Worm (Caenorhabditis elegans): Measurements from ENCODE around the gene gcy-32.

gcy-32 gene

ce11 chrV:13961927-13962419, 46.7 kb upstream of the gcy-32 start, which contains the start of the genes algn-13 and R10D12.13 (continued):
- TF ChIP-seq npax-4 (tag; optimal IDR thresholded peaks at IDR 0.05) (peak; percentile 60), nhr-11 (tag; optimal IDR thresholded peaks at IDR 0.05) (no peak), ahr-1 (tag; optimal IDR thresholded peaks at IDR 0.05) (peak; percentile 83), unc-55 (GFP tag; optimal IDR thresholded peaks at IDR 0.05) (no peak), ceh-48 (tag; optimal IDR thresholded peaks at IDR 0.05) (peak; percentile 5), ceh-34 (tag; optimal IDR thresholded peaks at IDR 0.05) (peak; percentile 80), madf-2 (tag; optimal IDR thresholded peaks at IDR 0.05) (peak; percentile 50), hlh-8 (tag; optimal IDR thresholded peaks at IDR 0.05) (peak; percentile 82), syd-9 (tag; optimal IDR thresholded peaks at IDR 0.05) (peak; percentile 56), F13H6.1 (tag; optimal IDR thresholded peaks at IDR 0.05) (peak; percentile 80), gmeb-2 (tag; optimal IDR thresholded peaks at IDR 0.05) (peak; percentile 72), lin-11 (tag; optimal IDR thresholded peaks at IDR 0.05) (peak; percentile 69), unc-42 (tag; optimal IDR thresholded peaks at IDR 0.05) (peak; percentile 46), hlh-15 (tag; optimal IDR thresholded peaks at IDR 0.05) (peak; percentile 53), hlh-13 (GFP tag; optimal IDR thresholded peaks at IDR 0.05) (peak; percentile 66), lim-6 (tag; optimal IDR thresholded peaks at IDR 0.05) (peak; percentile 32), hlh-30 (tag; optimal IDR thresholded peaks at IDR 0.05; ENCODE audit: insufficient read depth) (no peak), pros-1 (tag; optimal IDR thresholded peaks at IDR 0.05) (no peak), che-1 (tag; optimal IDR thresholded peaks at IDR 0.05) (peak; percentile 78), elt-4 (tag; optimal IDR thresholded peaks at IDR 0.05) (no peak), fax-1 (tag; optimal IDR thresholded peaks at IDR 0.05) (peak; percentile 76), pha-2 (tag; optimal IDR thresholded peaks at IDR 0.05) (peak; percentile 79), fkh-10 (GFP tag; optimal IDR thresholded peaks at IDR 0.05) (no peak), pax-1 (tag; optimal IDR thresholded peaks at IDR 0.05) (no peak), elt-2 (tag; optimal IDR thresholded peaks at IDR 0.05) (peak; percentile 95), pqm-1 (tag; optimal IDR thresholded peaks at IDR 0.05) (no peak), Y22D7AL.16 (tag; optimal IDR thresholded peaks at IDR 0.05) (peak; percentile 56), ceh-31 (tag; optimal IDR thresholded peaks at IDR 0.05) (peak; percentile 81), sox-2 (GFP tag; IDR thresholded peaks at IDR 0.05) (peak; percentile 25; the same call in 1 of the 2 replicates), C38D4.7 (GFP tag; optimal IDR thresholded peaks at IDR 0.05) (peak; percentile 77), fkh-6 (tag; optimal IDR thresholded peaks at IDR 0.05) (peak; percentile 77), sox-4 (tag; optimal IDR thresholded peaks at IDR 0.05) (peak; percentile 79), rnt-1 (tag; optimal IDR thresholded peaks at IDR 0.05) (peak; percentile 75), ceh-30 (tag; optimal IDR thresholded peaks at IDR 0.05) (no peak), K02D7.2 (tag; optimal IDR thresholded peaks at IDR 0.05) (peak; percentile 75)

- TF ChIP-seq nfya-1 (tag; optimal IDR thresholded peaks at IDR 0.05) (no peak), odd-2 (tag; optimal IDR thresholded peaks at IDR 0.05) (no peak), ceh-30 (tag; optimal IDR thresholded peaks at IDR 0.05) (no peak), F13H6.1 (tag; optimal IDR thresholded peaks at IDR 0.05) (no peak), lin-11 (tag; optimal IDR thresholded peaks at IDR 0.05) (no peak), fkh-10 (GFP tag; optimal IDR thresholded peaks at IDR 0.05) (no peak), sox-2 (GFP tag; IDR thresholded peaks at IDR 0.05) (no peak), elt-4 (tag; optimal IDR thresholded peaks at IDR 0.05) (no peak), elt-2 (tag; optimal IDR thresholded peaks at IDR 0.05) (no peak), ceh-45 (GFP tag; IDR thresholded peaks at IDR 0.05) (no peak), sdc-2 (tag; optimal IDR thresholded peaks at IDR 0.05) (no peak), hlh-8 (tag; optimal IDR thresholded peaks at IDR 0.05) (no peak), C08G9.2 (tag; optimal IDR thresholded peaks at IDR 0.05) (no peak), nhr-232 (tag; optimal IDR thresholded peaks at IDR 0.05) (no peak), K02D7.2 (tag; optimal IDR thresholded peaks at IDR 0.05) (no peak)
These were observed 45.6 kb upstream of the gcy-32 start, which contains the start of gene srh-24 for ce11 chrV:13960916-13961315. Gene srh-24 (minus strand): TSS chrV:13961016.
